Fruit fly (Drosophila melanogaster): Measurements from ENCODE around the gene CG14969.
A peak's percentile ranks its signal among the peaks of the same experiment; 100 is the strongest.

CG14969 gene

DNA sequence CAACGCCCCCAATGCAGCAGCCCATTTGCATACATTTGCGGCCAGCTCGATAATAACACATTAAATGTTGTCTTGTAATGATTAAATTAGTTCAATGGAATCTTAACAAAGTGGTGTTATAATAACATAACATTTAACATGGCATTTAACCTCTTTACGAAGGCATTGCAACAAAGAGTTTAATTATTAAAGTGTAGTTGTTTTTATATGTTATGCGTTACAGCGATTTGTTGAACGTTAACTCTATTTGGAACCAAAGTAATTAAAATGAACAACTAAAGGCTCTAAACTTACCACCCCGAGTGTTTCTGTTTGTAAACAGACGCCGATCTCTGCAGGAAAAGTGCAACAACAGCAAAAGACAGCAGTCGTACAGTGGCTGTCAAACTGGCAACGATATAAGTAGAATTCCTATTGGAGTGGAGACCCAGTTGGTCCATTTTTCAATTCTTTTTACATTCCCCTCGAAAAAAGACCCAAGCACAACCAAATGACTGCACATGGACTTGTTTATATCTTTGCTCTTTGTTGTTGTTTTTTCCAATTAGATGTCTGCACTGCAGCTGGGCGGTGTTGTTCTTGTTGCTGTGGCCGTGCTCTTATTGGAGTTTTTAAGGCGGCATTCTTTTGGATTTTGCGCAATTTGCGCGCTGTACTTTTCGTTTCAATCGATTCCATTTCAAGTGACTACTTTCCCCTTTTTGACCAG is 4.3 kb upstream of the CG14969 start (continued):
- TF ChIP-seq CG12391 (tag; optimal IDR thresholded peaks at IDR 0.05) = no peak
- TF ChIP-seq BEAF-32 (GFP tag; optimal IDR thresholded peaks at IDR 0.05) = no peak
- TF ChIP-seq Drgx (GFP tag; IDR thresholded peaks at IDR 0.05) = peak; percentile 75
- TF ChIP-seq H15 (GFP tag; IDR thresholded peaks at IDR 0.05) = no peak
- no peak for TF ChIP-seq Gsc (GFP tag; IDR thresholded peaks at IDR 0.05)
- no peak for TF ChIP-seq CG4707 (GFP tag; optimal IDR thresholded peaks at IDR 0.05)
- peak; percentile 97 to 99 for TF ChIP-seq insv (GFP tag; optimal IDR thresholded peaks at IDR 0.05)
- TF ChIP-seq gfzf (GFP tag; optimal IDR thresholded peaks at IDR 0.05) = no peak
- no peak for TF ChIP-seq Gug (GFP tag; IDR thresholded peaks at IDR 0.05)
- TF ChIP-seq esg (GFP tag; conservative IDR thresholded peaks at IDR 0.05) = no peak
- peak; percentile 2 for TF ChIP-seq fd96Cb (tag; optimal IDR thresholded peaks at IDR 0.05)
- TF ChIP-seq Spps (tag; optimal IDR thresholded peaks at IDR 0.05) = no peak
- TF ChIP-seq CG8388 (GFP tag; optimal IDR thresholded peaks at IDR 0.05) = peak; percentile 28
- TF ChIP-seq CG15479 (GFP tag; optimal IDR thresholded peaks at IDR 0.05) = peak; percentile 19
- TF ChIP-seq CG2199 (GFP tag; IDR thresholded peaks at IDR 0.05) = 0 out of 3 replicates have a peak, but pooled peaks have one; percentile 41
- TF ChIP-seq croc (GFP tag; conservative IDR thresholded peaks at IDR 0.05) = peak; percentile 23; the same call in 1 of the 3 replicates
- TF ChIP-seq Nf-YC (tag; optimal IDR thresholded peaks at IDR 0.05) = no peak
- peak; percentile 10 for TF ChIP-seq CG13424 (tag; optimal IDR thresholded peaks at IDR 0.05)
- no peak for TF ChIP-seq MBD-R2 (GFP tag; IDR thresholded peaks at IDR 0.05)
- TF ChIP-seq CG1603 (tag; optimal IDR thresholded peaks at IDR 0.05) = peak; percentile 16
- TF ChIP-seq HLHmδ (GFP tag; optimal IDR thresholded peaks at IDR 0.05) = no peak
- TF ChIP-seq CG12219 (GFP tag; optimal IDR thresholded peaks at IDR 0.05) = no peak
- TF ChIP-seq eve (GFP tag; optimal IDR thresholded peaks at IDR 0.05) = no peak
- no peak for TF ChIP-seq CG17568 (GFP tag; optimal IDR thresholded peaks at IDR 0.05)
- no peak for TF ChIP-seq CG5245 (GFP tag; optimal IDR thresholded peaks at IDR 0.05)
- no peak for TF ChIP-seq CG1832 (GFP tag; optimal IDR thresholded peaks at IDR 0.05)
- TF ChIP-seq MESR4 (GFP tag; optimal IDR thresholded peaks at IDR 0.05) = no peak
- TF ChIP-seq so (GFP tag; IDR thresholded peaks at IDR 0.05) = no peak
- TF ChIP-seq wor (GFP tag; IDR thresholded peaks at IDR 0.05) = no peak
- TF ChIP-seq CG6791 (GFP tag; IDR thresholded peaks at IDR 0.05; ENCODE audit: partially characterized antibody) = no peak
- no peak for TF ChIP-seq CG12659 (GFP tag; optimal IDR thresholded peaks at IDR 0.05)
- TF ChIP-seq phol (tag; optimal IDR thresholded peaks at IDR 0.05) = peak; percentile 33
- no peak for TF ChIP-seq CG2202 (tag; optimal IDR thresholded peaks at IDR 0.05)
- no peak for TF ChIP-seq schlank (tag; optimal IDR thresholded peaks at IDR 0.05)
- TF ChIP-seq grau (tag; optimal IDR thresholded peaks at IDR 0.05) = peak; percentile 2
- no peak for TF ChIP-seq al (GFP tag; IDR thresholded peaks at IDR 0.05)
- peak; percentile 9 for TF ChIP-seq Sox102F (GFP tag; optimal IDR thresholded peaks at IDR 0.05)
- no peak for TF ChIP-seq D (optimal IDR thresholded peaks at IDR 0.05)
- peak; percentile 17 for TF ChIP-seq D (GFP tag; optimal IDR thresholded peaks at IDR 0.05)
- TF ChIP-seq sim (GFP tag; IDR thresholded peaks at IDR 0.05) = no peak
- no peak for TF ChIP-seq kni (GFP tag; optimal IDR thresholded peaks at IDR 0.05)
- no peak for TF ChIP-seq pum (GFP tag; optimal IDR thresholded peaks at IDR 0.05)
- no peak for TF ChIP-seq CG30020 (tag; optimal IDR thresholded peaks at IDR 0.05)
- TF ChIP-seq CG14860 (GFP tag; IDR thresholded peaks at IDR 0.05; ENCODE audit: partially characterized antibody) = no peak
- TF ChIP-seq CG15011 (GFP tag; optimal IDR thresholded peaks at IDR 0.05) = no peak
- TF ChIP-seq CG2712 (tag; optimal IDR thresholded peaks at IDR 0.05) = peak; percentile 30
- TF ChIP-seq Blimp-1 (GFP tag; optimal IDR thresholded peaks at IDR 0.05) = peak; percentile 34
- no peak for TF ChIP-seq Asciz (GFP tag; optimal IDR thresholded peaks at IDR 0.05)
- peak; percentile 91 for TF ChIP-seq Elba2 (GFP tag; optimal IDR thresholded peaks at IDR 0.05)
